Worm (Caenorhabditis elegans): Measurements from ENCODE around the gene uvs-1.

Gene uvs-1

ce11 chrV:7755991-7756390 is 48.0 kb downstream of the uvs-1 start:
- TF ChIP-seq ceh-43 (GFP tag; optimal IDR thresholded peaks at IDR 0.05) (no peak), nhr-2 (tag; optimal IDR thresholded peaks at IDR 0.05) (no peak), tbx-8 (GFP tag; optimal IDR thresholded peaks at IDR 0.05) (no peak), M03D4.4 (tag; optimal IDR thresholded peaks at IDR 0.05) (no peak), nhr-12 (tag; optimal IDR thresholded peaks at IDR 0.05) (no peak), ceh-39 (tag; optimal IDR thresholded peaks at IDR 0.05) (no peak), nhr-76 (tag; optimal IDR thresholded peaks at IDR 0.05) (no peak), blmp-1 (tag; optimal IDR thresholded peaks at IDR 0.05) (no peak), pha-4 (tag; optimal IDR thresholded peaks at IDR 0.05) (no peak), flh-1 (GFP tag; optimal IDR thresholded peaks at IDR 0.05) (no peak), sem-2 (GFP tag; optimal IDR thresholded peaks at IDR 0.05) (no peak), elt-1 (tag; optimal IDR thresholded peaks at IDR 0.05; ENCODE audit: borderline replicate concordance, insufficient read depth) (no peak)

DNA sequence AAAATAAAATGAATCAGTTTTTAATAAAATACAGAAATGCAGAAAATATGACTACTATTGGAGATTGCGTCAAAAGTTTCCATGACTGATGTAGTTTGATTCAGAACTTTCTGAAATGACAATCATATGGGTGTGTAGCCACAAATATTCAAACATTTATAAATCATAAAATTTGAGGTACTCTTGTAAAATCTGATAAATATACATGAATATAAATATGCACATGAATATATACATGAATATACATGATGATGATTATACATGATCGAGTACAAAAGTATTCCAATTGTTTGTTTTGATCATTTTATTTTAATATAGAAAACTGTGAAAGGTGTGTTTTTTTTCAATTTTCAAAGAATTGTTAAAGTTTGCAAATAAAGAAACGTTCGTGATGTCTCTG is 49.5 kb downstream of the uvs-1 start, which contains the start of gene T05B11.4:
Gene T05B11.4, minus strand, starts transcription at position 101 of the 400 bp plus-strand sequence.
- TF ChIP-seq unc-120 (tag; optimal IDR thresholded peaks at IDR 0.05; ENCODE audit: poor library complexity, severe bottlenecking) (no peak), flh-1 (GFP tag; optimal IDR thresholded peaks at IDR 0.05) (no peak), snpc-4 (tag; optimal IDR thresholded peaks at IDR 0.05) (no peak), ces-1 (GFP tag; optimal IDR thresholded peaks at IDR 0.05) (no peak), ceh-83 (GFP tag; optimal IDR thresholded peaks at IDR 0.05) (no peak), unc-39 (tag; optimal IDR thresholded peaks at IDR 0.05) (no peak)
